Fruit fly (Drosophila melanogaster) whole organism, wandering third instar larva: ENCODE data around the gene CG11714.

ENCODE experiments used
- Abd-B ChIP-seq: fragments of >200 bp; optimal IDR thresholded peaks from 2 replicates; lab custom pipeline; 2017; ENCODE audit warnings: missing biosample characterization, missing genetic modification characterization
- CG32264 ChIP-seq: fragments of 200-800 bp; sonication (Bioruptor generic); optimal IDR thresholded peaks from 2 replicates; lab custom pipeline; 2016; ENCODE audit warnings: missing biosample characterization, missing genetic modification characterization
- CG9705 ChIP-seq: fragments of 200-800 bp; sonication (Bioruptor generic); optimal IDR thresholded peaks from 2 replicates; lab custom pipeline; 2018; ENCODE audit warnings: missing biosample characterization, mild to moderate bottlenecking, missing genetic modification characterization
- CrebA ChIP-seq: fragments of 200-800 bp; sonication (Bioruptor generic); optimal IDR thresholded peaks from 2 replicates; lab custom pipeline; 2016; ENCODE audit warnings: missing biosample characterization, mild to moderate bottlenecking, missing genetic modification characterization, borderline replicate concordance
- Dfd ChIP-seq: fragments of >200 bp; optimal IDR thresholded peaks from 2 replicates; lab custom pipeline; 2017; ENCODE audit warnings: missing biosample characterization, missing genetic modification characterization
- Dif ChIP-seq: fragments of 200-275, 200-300 bp; sonication (Bioruptor generic); optimal IDR thresholded peaks from 2 replicates; lab custom pipeline; 2018; ENCODE audit warnings: missing biosample characterization, missing genetic modification characterization; ENCODE audit not compliant: partially characterized antibody
- GATAd ChIP-seq: sonication (Bioruptor generic); optimal IDR thresholded peaks from 2 replicates; lab custom pipeline; 2016; ENCODE audit warnings: missing biosample characterization, missing genetic modification characterization
- HLH106 ChIP-seq: fragments of 200-800 bp; optimal IDR thresholded peaks from 3 replicates; lab custom pipeline; 2019; ENCODE audit warnings: missing biosample characterization, mild to moderate bottlenecking, missing genetic modification characterization, moderate library complexity
- Hnf4 ChIP-seq: fragments of 200-800 bp; sonication (Bioruptor generic); optimal IDR thresholded peaks from 2 replicates; lab custom pipeline; 2016; ENCODE audit warnings: missing biosample characterization, mild to moderate bottlenecking, missing genetic modification characterization
- Hr78 ChIP-seq: fragments of >200 bp; optimal IDR thresholded peaks from 2 replicates; lab custom pipeline; 2017; ENCODE audit warnings: missing biosample characterization, missing genetic modification characterization
- Jra ChIP-seq: sonication (Bioruptor generic); optimal IDR thresholded peaks from 2 replicates; lab custom pipeline; 2016; ENCODE audit warnings: missing biosample characterization, missing genetic modification characterization
- Mio ChIP-seq: sonication (Bioruptor generic); optimal IDR thresholded peaks from 2 replicates; lab custom pipeline; 2016; ENCODE audit warnings: missing biosample characterization, missing genetic modification characterization
- Myc ChIP-seq: fragments of >200 bp; optimal IDR thresholded peaks from 2 replicates; lab custom pipeline; 2017
- N ChIP-seq: fragments of >200 bp; optimal IDR thresholded peaks from 2 replicates; lab custom pipeline; 2018; ENCODE audit warnings: missing biosample characterization, missing external identifiers, missing genetic modification characterization
- OdsH ChIP-seq: fragments of 200-800 bp; sonication (Bioruptor generic); optimal IDR thresholded peaks from 2 replicates; lab custom pipeline; 2016; ENCODE audit warnings: missing biosample characterization, mild to moderate bottlenecking, missing genetic modification characterization
- Rel ChIP-seq, 2 experiments: fragments of 200-800 bp; sonication (Bioruptor generic) in 1 of 2; optimal IDR thresholded peaks; 2 replicates in 1 of 2; 3 replicates in 1 of 2; lab custom pipeline; 2016 to 2019; ENCODE audit warnings: mild to moderate bottlenecking in 2 of 2, missing biosample characterization in 2 of 2, missing genetic modification characterization in 2 of 2, moderate library complexity in 1 of 2
- Sp1 ChIP-seq: fragments of 200-800 bp; sonication (Bioruptor generic); optimal IDR thresholded peaks from 3 replicates; lab custom pipeline; 2019; ENCODE audit warnings: missing biosample characterization, mild to moderate bottlenecking, missing genetic modification characterization, moderate library complexity
- Vsx2 ChIP-seq: fragments of 200-300, 225-300 bp; sonication (Bioruptor generic); optimal IDR thresholded peaks from 2 replicates; lab custom pipeline; 2018; ENCODE audit warnings: missing biosample characterization, missing genetic modification characterization; ENCODE audit not compliant: partially characterized antibody
- br ChIP-seq: fragments of 200-800 bp; sonication (Bioruptor generic); optimal IDR thresholded peaks from 2 replicates; lab custom pipeline; 2016; ENCODE audit warnings: missing biosample characterization, missing genetic modification characterization
- brk ChIP-seq: fragments of 200-800 bp; sonication (Bioruptor generic); optimal IDR thresholded peaks from 2 replicates; lab custom pipeline; 2016; ENCODE audit warnings: missing biosample characterization, mild to moderate bottlenecking, missing genetic modification characterization
- dl ChIP-seq, 2 experiments: fragments of 175-275, 200-275 bp in 1 of 2; fragments of 200-275 bp in 1 of 2; sonication (Bioruptor generic); optimal IDR thresholded peaks; lab custom pipeline; 2018; ENCODE audit warnings: mild to moderate bottlenecking in 2 of 2, missing biosample characterization in 2 of 2, missing genetic modification characterization in 2 of 2, moderate library complexity in 2 of 2; ENCODE audit not compliant: partially characterized antibody in 2 of 2, insufficient read depth in 1 of 2
- dmrt93B ChIP-seq: fragments of 200-800 bp; sonication (Bioruptor generic); optimal IDR thresholded peaks from 2 replicates; lab custom pipeline; 2018; ENCODE audit warnings: missing biosample characterization, mild to moderate bottlenecking, missing genetic modification characterization
- dsf ChIP-seq: sonication (Bioruptor generic); optimal IDR thresholded peaks from 2 replicates; lab custom pipeline; 2016; ENCODE audit warnings: missing biosample characterization, missing genetic modification characterization, borderline replicate concordance
- ey ChIP-seq: fragments of 200-800 bp; sonication (Bioruptor generic); optimal IDR thresholded peaks from 2 replicates; lab custom pipeline; 2016; ENCODE audit warnings: missing biosample characterization, missing genetic modification characterization
- foxo ChIP-seq, 2 experiments: fragments of 200-800 bp; sonication (Bioruptor generic); optimal IDR thresholded peaks; 2 replicates in 1 of 2; 3 replicates in 1 of 2; lab custom pipeline; 2016 to 2017; ENCODE audit warnings: missing biosample characterization in 2 of 2, missing genetic modification characterization in 2 of 2
- fru ChIP-seq: fragments of 200-800 bp; sonication (Bioruptor generic); optimal IDR thresholded peaks from 3 replicates; lab custom pipeline; 2016; ENCODE audit warnings: missing biosample characterization, mild to moderate bottlenecking, missing genetic modification characterization
- h ChIP-seq: fragments of 200-800 bp; sonication (Bioruptor generic); optimal IDR thresholded peaks from 3 replicates; lab custom pipeline; 2016; ENCODE audit warnings: missing biosample characterization, mild to moderate bottlenecking, missing genetic modification characterization
- jim ChIP-seq: fragments of 175-275, 200-325 bp; sonication (Bioruptor generic); optimal IDR thresholded peaks from 2 replicates; lab custom pipeline; 2016; ENCODE audit warnings: missing biosample characterization, mild to moderate bottlenecking, missing genetic modification characterization
- lola ChIP-seq: fragments of >200 bp; optimal IDR thresholded peaks from 2 replicates; lab custom pipeline; 2017; ENCODE audit warnings: missing biosample characterization, missing genetic modification characterization
- pan ChIP-seq: fragments of >200 bp; optimal IDR thresholded peaks from 2 replicates; lab custom pipeline; 2017
- psq ChIP-seq: fragments of 200-800 bp; sonication (Bioruptor generic); optimal IDR thresholded peaks from 3 replicates; lab custom pipeline; 2017; ENCODE audit warnings: missing biosample characterization, mild to moderate bottlenecking, missing genetic modification characterization, moderate library complexity
- rgr ChIP-seq: fragments of 200-800 bp; sonication (Bioruptor generic); optimal IDR thresholded peaks from 3 replicates; lab custom pipeline; 2016; ENCODE audit warnings: missing biosample characterization, mild to moderate bottlenecking, missing genetic modification characterization
- sv ChIP-seq: fragments of 200-800 bp; sonication (Bioruptor generic); optimal IDR thresholded peaks from 3 replicates; lab custom pipeline; 2016; ENCODE audit warnings: missing biosample characterization, missing genetic modification characterization
- tai ChIP-seq: sonication (Bioruptor generic); optimal IDR thresholded peaks from 2 replicates; lab custom pipeline; 2016; ENCODE audit warnings: missing biosample characterization, missing genetic modification characterization
- usp ChIP-seq: fragments of >200 bp; optimal IDR thresholded peaks from 2 replicates; lab custom pipeline; 2017; ENCODE audit warnings: missing biosample characterization, missing genetic modification characterization

The CG11714 gene

dm6 chr3L:11551949-11552348, 29.4 kb upstream of the CG11714 start:
- TF ChIP-seq HLH106 (tag; lab: Kevin White, UChicago) (peak; percentile 23), CrebA (GFP tag; lab: Kevin White, UChicago) (no peak), foxo (GFP tag; optimal IDR thresholded peaks at IDR 0.05; lab: Kevin White, UChicago) (peak in 1 of 2 experiments; percentile 43), ey (GFP tag; lab: Kevin White, UChicago) (peak; percentile 39), br (GFP tag; lab: Kevin White, UChicago) (peak; percentile 15), sv (GFP tag; lab: Kevin White, UChicago) (no peak), Mio (GFP tag; lab: Kevin White, UChicago) (no peak), dmrt93B (GFP tag; lab: Kevin White, UChicago) (no peak), psq (peak; percentile 12), Hnf4 (GFP tag; lab: Kevin White, UChicago) (peak; percentile 21), fru (peak; percentile 46), Vsx2 (no peak), OdsH (GFP tag; lab: Kevin White, UChicago) (peak; percentile 28), Sp1 (peak; percentile 29), Abd-B (GFP tag; lab: Kevin White, UChicago) (no peak), usp (GFP tag; lab: Kevin White, UChicago) (no peak), dsf (GFP tag; lab: Kevin White, UChicago) (no peak), h (GFP tag; lab: Kevin White, UChicago) (peak; percentile 26), tai (GFP tag; lab: Kevin White, UChicago) (no peak), brk (GFP tag; lab: Kevin White, UChicago) (peak; percentile 1), CG9705 (GFP tag; lab: Kevin White, UChicago) (no peak), N (GFP tag; lab: Kevin White, UChicago) (no peak), rgr (GFP tag; lab: Kevin White, UChicago) (peak; percentile 43), CG32264 (no peak)
- TF ChIP-seq, all 38 proteins: peak for 12

- TF ChIP-seq tai (GFP tag; lab: Kevin White, UChicago) (no peak), Hr78 (GFP tag; lab: Kevin White, UChicago) (no peak), jim (GFP tag; lab: Kevin White, UChicago) (no peak), OdsH (GFP tag; lab: Kevin White, UChicago) (no peak), Mio (GFP tag; lab: Kevin White, UChicago) (no peak), sv (GFP tag; lab: Kevin White, UChicago) (no peak), CrebA (GFP tag; lab: Kevin White, UChicago) (no peak), CG9705 (GFP tag; lab: Kevin White, UChicago) (no peak), dmrt93B (GFP tag; lab: Kevin White, UChicago) (no peak)
Measured at dm6 chr3L:11550359-11551056, 28.0 kb upstream of the CG11714 start.

- no peak for TF ChIP-seq CG9705 (GFP tag; lab: Kevin White, UChicago)
- TF ChIP-seq Dfd (GFP tag; lab: Kevin White, UChicago), result no peak
- no peak for TF ChIP-seq Vsx2
- no peak for TF ChIP-seq GATAd (GFP tag; lab: Kevin White, UChicago)
- TF ChIP-seq Rel (GFP tag; optimal IDR thresholded peaks at IDR 0.05; lab: Kevin White, UChicago), result no peak
- TF ChIP-seq Rel (tag; optimal IDR thresholded peaks at IDR 0.05; lab: Kevin White, UChicago), result no peak
- TF ChIP-seq N (GFP tag; lab: Kevin White, UChicago), result no peak
- no peak for TF ChIP-seq foxo (GFP tag; optimal IDR thresholded peaks at IDR 0.05; lab: Kevin White, UChicago)
- no peak for TF ChIP-seq Sp1
- TF ChIP-seq, all 38 proteins: peak for 0
Measured at dm6 chr3L:11549432-11549831, 26.9 kb upstream of the CG11714 start.

- TF ChIP-seq Dif (GFP tag; lab: Kevin White, UChicago), result no peak
- no peak for TF ChIP-seq Jra (GFP tag; lab: Kevin White, UChicago)
- TF ChIP-seq ey (GFP tag; lab: Kevin White, UChicago), result no peak
- no peak for TF ChIP-seq sv (GFP tag; lab: Kevin White, UChicago)
- TF ChIP-seq tai (GFP tag; lab: Kevin White, UChicago), result no peak
- TF ChIP-seq lola (GFP tag; lab: Kevin White, UChicago), result no peak
- TF ChIP-seq pan, result no peak
- no peak for TF ChIP-seq Mio (GFP tag; lab: Kevin White, UChicago)
- no peak for TF ChIP-seq jim (GFP tag; lab: Kevin White, UChicago)
- no peak for TF ChIP-seq Myc
- TF ChIP-seq brk (GFP tag; lab: Kevin White, UChicago), result no peak
- no peak for TF ChIP-seq br (GFP tag; lab: Kevin White, UChicago)
- no peak for TF ChIP-seq CG9705 (GFP tag; lab: Kevin White, UChicago)
- TF ChIP-seq dl (GFP tag; optimal IDR thresholded peaks at IDR 0.05; lab: Kevin White, UChicago; ENCODE audit: insufficient read depth in 1 of 2, partially characterized antibody in 2 of 2), result no peak
- TF ChIP-seq, all 38 proteins: peak for 0
Measured at dm6 chr3L:11548009-11548408, 25.5 kb upstream of the CG11714 start.
